In genomic region chrX:8567166-8567565, ce11 we compare ENCODE assay signal across 5 worm cellular contexts.
TF ChIP-seq lines count a peak whose summit lies in the region.

No protein-coding gene starts in this region.

TF ChIP-seq in whole organism, L1 larva, 84 proteins besides CTCF, POLR2A, EP300 and RAD21:
- TF ChIP-seq nhr-85 (tag; lab: Kevin White, UChicago) (peak; percentile 40), C16A3.4 (tag; optimal IDR thresholded peaks at IDR 0.05; lab: Kevin White, UChicago) (no peak), nhr-237 (tag; optimal IDR thresholded peaks at IDR 0.05; lab: Kevin White, UChicago) (no peak), ceh-8 (GFP tag; optimal IDR thresholded peaks at IDR 0.05; lab: Kevin White, UChicago) (no peak), sup-37 (GFP tag; optimal IDR thresholded peaks at IDR 0.05; lab: Kevin White, UChicago) (no peak), nhr-28 (tag; optimal IDR thresholded peaks at IDR 0.05; lab: Kevin White, UChicago) (no peak), egl-13 (tag; optimal IDR thresholded peaks at IDR 0.05; lab: Kevin White, UChicago) (no peak), snu-23 (GFP tag; optimal IDR thresholded peaks at IDR 0.05; lab: Kevin White, UChicago) (no peak), zag-1 (tag; optimal IDR thresholded peaks at IDR 0.05; lab: Kevin White, UChicago) (no peak), lin-15B (tag; optimal IDR thresholded peaks at IDR 0.05; lab: Kevin White, UChicago) (no peak), lin-14 (GFP tag; optimal IDR thresholded peaks at IDR 0.05; lab: Kevin White, UChicago) (peak; percentile 24), elt-3 (tag; optimal IDR thresholded peaks at IDR 0.05; lab: Kevin White, UChicago) (peak in 3 of 6 experiments; percentile 2 to 12 (median 10)), ztf-11 (tag; optimal IDR thresholded peaks at IDR 0.05; lab: Kevin White, UChicago) (no peak), blmp-1 (tag; optimal IDR thresholded peaks at IDR 0.05; lab: Kevin White, UChicago) (peak; percentile 32), aha-1 (tag; optimal IDR thresholded peaks at IDR 0.05; lab: Kevin White, UChicago) (no peak), elt-2 (tag; optimal IDR thresholded peaks at IDR 0.05; lab: Kevin White, UChicago) (no peak), lin-13 (GFP tag; optimal IDR thresholded peaks at IDR 0.05; lab: Kevin White, UChicago) (no peak)

TF ChIP-seq in whole organism, L2 larva, 48 proteins besides CTCF, POLR2A, EP300 and RAD21:
- peak; percentile 80 for TF ChIP-seq fos-1 (tag; optimal IDR thresholded peaks at IDR 0.05; lab: Kevin White, UChicago)
- no peak for TF ChIP-seq ztf-11 (tag; optimal IDR thresholded peaks at IDR 0.05; lab: Kevin White, UChicago)
- TF ChIP-seq alr-1 (tag; optimal IDR thresholded peaks at IDR 0.05; lab: Kevin White, UChicago): no peak

TF ChIP-seq in whole organism, L3 larva, 47 proteins besides CTCF, POLR2A, EP300 and RAD21:
- no peak for TF ChIP-seq nhr-25 (tag; optimal IDR thresholded peaks at IDR 0.05; lab: Kevin White, UChicago)
- no peak for TF ChIP-seq nhr-11 (tag; optimal IDR thresholded peaks at IDR 0.05; lab: Kevin White, UChicago)
- peak; percentile 18 for TF ChIP-seq unc-62 (GFP tag; optimal IDR thresholded peaks at IDR 0.05; lab: Kevin White, UChicago)
- no peak for TF ChIP-seq tbx-2 (tag; optimal IDR thresholded peaks at IDR 0.05; lab: Kevin White, UChicago)
- no peak for TF ChIP-seq nhr-43 (tag; optimal IDR thresholded peaks at IDR 0.05; lab: Kevin White, UChicago; ENCODE audit: poor library complexity, severe bottlenecking)
- TF ChIP-seq nhr-237 (tag; optimal IDR thresholded peaks at IDR 0.05; lab: Kevin White, UChicago): no peak
- peak; percentile 96 for TF ChIP-seq elt-2 (tag; optimal IDR thresholded peaks at IDR 0.05; lab: Kevin White, UChicago)
- no peak for TF ChIP-seq nhr-12 (tag; optimal IDR thresholded peaks at IDR 0.05; lab: Kevin White, UChicago)
- TF ChIP-seq elt-3 (tag; optimal IDR thresholded peaks at IDR 0.05; lab: Kevin White, UChicago): peak in 1 of 3 experiments; percentile 6
- TF ChIP-seq eor-1 (tag; optimal IDR thresholded peaks at IDR 0.05; lab: Kevin White, UChicago): no peak
- no peak for TF ChIP-seq ceh-9 (tag; optimal IDR thresholded peaks at IDR 0.05; lab: Kevin White, UChicago)

TF ChIP-seq in whole organism, L4 larva, 104 proteins besides CTCF, POLR2A, EP300 and RAD21 (continues in another document):
- TF ChIP-seq fkh-10 (GFP tag; optimal IDR thresholded peaks at IDR 0.05; lab: Kevin White, UChicago) (no peak), ceh-82 (tag; optimal IDR thresholded peaks at IDR 0.05; lab: Kevin White, UChicago) (no peak), madf-5 (GFP tag; IDR thresholded peaks at IDR 0.05; lab: Robert Waterston, UW) (no peak), saeg-2 (GFP tag; IDR thresholded peaks at IDR 0.05; lab: Robert Waterston, UW) (no peak), ceh-28 (tag; optimal IDR thresholded peaks at IDR 0.05; lab: Kevin White, UChicago) (no peak), hlh-30 (tag; optimal IDR thresholded peaks at IDR 0.05; lab: Kevin White, UChicago; ENCODE audit: insufficient read depth) (peak; percentile 38), mep-1 (tag; optimal IDR thresholded peaks at IDR 0.05; lab: Kevin White, UChicago) (no peak), nhr-111 (GFP tag; optimal IDR thresholded peaks at IDR 0.05; lab: Kevin White, UChicago) (no peak), ztf-11 (tag; optimal IDR thresholded peaks at IDR 0.05; lab: Kevin White, UChicago) (no peak), F10B5.3 (tag; optimal IDR thresholded peaks at IDR 0.05; lab: Kevin White, UChicago) (no peak), snpc-1.2 (GFP tag; IDR thresholded peaks at IDR 0.05; lab: Robert Waterston, UW) (no peak), nhr-77 (tag; optimal IDR thresholded peaks at IDR 0.05; lab: Kevin White, UChicago) (peak; percentile 68), Y105C5A.15 (GFP tag; IDR thresholded peaks at IDR 0.05; lab: Robert Waterston, UW) (no peak), F37D6.2 (tag; optimal IDR thresholded peaks at IDR 0.05; lab: Kevin White, UChicago) (no peak), nhr-41 (GFP tag; IDR thresholded peaks at IDR 0.05; lab: Robert Waterston, UW) (no peak), nhr-42 (GFP tag; IDR thresholded peaks at IDR 0.05; lab: Robert Waterston, UW) (no peak), lin-15B (tag; optimal IDR thresholded peaks at IDR 0.05; lab: Kevin White, UChicago) (no peak), daf-8 (GFP tag; IDR thresholded peaks at IDR 0.05; lab: Robert Waterston, UW) (no peak), pqm-1 (tag; optimal IDR thresholded peaks at IDR 0.05; lab: Kevin White, UChicago) (peak; percentile 85), hlh-11 (tag; optimal IDR thresholded peaks at IDR 0.05; lab: Kevin White, UChicago) (peak; percentile 83), nhr-11 (tag; optimal IDR thresholded peaks at IDR 0.05; lab: Kevin White, UChicago) (no peak), dmd-6 (GFP tag; IDR thresholded peaks at IDR 0.05; lab: Robert Waterston, UW) (peak; percentile 96), nhr-6 (tag; optimal IDR thresholded peaks at IDR 0.05; lab: Kevin White, UChicago) (no peak), skn-1 (tag; optimal IDR thresholded peaks at IDR 0.05; lab: Kevin White, UChicago) (no peak), daf-19 (GFP tag; conservative IDR thresholded peaks at IDR 0.05; lab: Robert Waterston, UW) (no peak), lsy-2 (tag; optimal IDR thresholded peaks at IDR 0.05; lab: Kevin White, UChicago) (peak in 1 of 2 experiments; percentile 41), spr-1 (tag; optimal IDR thresholded peaks at IDR 0.05; lab: Kevin White, UChicago) (no peak), F26F4.8 (GFP tag; conservative IDR thresholded peaks at IDR 0.05; lab: Robert Waterston, UW) (no peak), Y5F2A.4 (GFP tag; optimal IDR thresholded peaks at IDR 0.05; lab: Kevin White, UChicago) (no peak), vab-7 (GFP tag; IDR thresholded peaks at IDR 0.05; lab: Robert Waterston, UW) (no peak), nhr-237 (tag; optimal IDR thresholded peaks at IDR 0.05; lab: Kevin White, UChicago) (no peak), ceh-32 (tag; optimal IDR thresholded peaks at IDR 0.05; lab: Kevin White, UChicago; ENCODE audit: poor library complexity) (no peak), ZK546.5 (tag; optimal IDR thresholded peaks at IDR 0.05; lab: Kevin White, UChicago) (no peak), ces-1 (GFP tag; optimal IDR thresholded peaks at IDR 0.05; lab: Kevin White, UChicago) (no peak), gei-8 (GFP tag; optimal IDR thresholded peaks at IDR 0.05; lab: Kevin White, UChicago) (no peak)

TF ChIP-seq in whole organism, young adult, 124 proteins besides CTCF, POLR2A, EP300 and RAD21:
- TF ChIP-seq nhr-80 (tag; optimal IDR thresholded peaks at IDR 0.05; lab: Kevin White, UChicago) (peak; percentile 79), atf-7 (tag; optimal IDR thresholded peaks at IDR 0.05; lab: Kevin White, UChicago) (peak; percentile 24), ets-4 (GFP tag; optimal IDR thresholded peaks at IDR 0.05; lab: Kevin White, UChicago) (peak; percentile 99), let-607 (tag; optimal IDR thresholded peaks at IDR 0.05; lab: Kevin White, UChicago) (peak; percentile 45 to 55), sdz-38 (tag; optimal IDR thresholded peaks at IDR 0.05; lab: Kevin White, UChicago) (no peak), tbp1 (GFP tag; optimal IDR thresholded peaks at IDR 0.05; lab: Kevin White, UChicago) (peak; percentile 20), lin-40 (tag; optimal IDR thresholded peaks at IDR 0.05; lab: Kevin White, UChicago) (peak; percentile 34), lsy-27 (tag; optimal IDR thresholded peaks at IDR 0.05; lab: Kevin White, UChicago; ENCODE audit: borderline replicate concordance, insufficient read depth) (no peak), pha-4 (tag; optimal IDR thresholded peaks at IDR 0.05; lab: Kevin White, UChicago) (peak; percentile 12), unc-62 (GFP tag; optimal IDR thresholded peaks at IDR 0.05; lab: Kevin White, UChicago) (peak; percentile 89)
